Fruit fly (Drosophila melanogaster): Measurements from ENCODE around the gene mRpS26.

Gene mRpS26

dm6 chr3L:18106021-18106944 lies at the start of gene mRpS26, which contains the start of gene CG13698:
mRpS26 (plus strand) TSS chr3L:18106579.
CG13698 (minus strand) TSS chr3L:18106149.
- no peak for TF ChIP-seq CG8478 (optimal IDR thresholded peaks at IDR 0.05)
- TF ChIP-seq CTCF (optimal IDR thresholded peaks at IDR 0.05) = no peak

- no peak for TF ChIP-seq CG8478 (optimal IDR thresholded peaks at IDR 0.05)
These were observed 49.3 kb upstream of the mRpS26 start for dm6 chr3L:18057033-18057432.

dm6 chr3L:18057752-18058518 lies 48.4 kb upstream of the mRpS26 start:
- TF ChIP-seq CG8478 (optimal IDR thresholded peaks at IDR 0.05) (no peak), CTCF (optimal IDR thresholded peaks at IDR 0.05) (no peak)

- no peak for TF ChIP-seq CG8478 (optimal IDR thresholded peaks at IDR 0.05)
- TF ChIP-seq CTCF (optimal IDR thresholded peaks at IDR 0.05) = no peak
These were observed 45.1 kb upstream of the mRpS26 start for dm6 chr3L:18061240-18061639.

- TF ChIP-seq CTCF (optimal IDR thresholded peaks at IDR 0.05) (no peak), CG8478 (optimal IDR thresholded peaks at IDR 0.05) (no peak)
These were observed 44.5 kb upstream of the mRpS26 start for dm6 chr3L:18061713-18062365.

dm6 chr3L:18062959-18063510 lies 43.3 kb upstream of the mRpS26 start:
- TF ChIP-seq CTCF (optimal IDR thresholded peaks at IDR 0.05) (no peak), CG8478 (optimal IDR thresholded peaks at IDR 0.05) (no peak)

- TF ChIP-seq CG8478 (optimal IDR thresholded peaks at IDR 0.05) = no peak
These were observed 41.5 kb upstream of the mRpS26 start, which contains the start of gene Eip75B for dm6 chr3L:18064632-18065482. Eip75B (minus strand) TSS chr3L:18064696.

- no peak for TF ChIP-seq CG8478 (optimal IDR thresholded peaks at IDR 0.05)
- no peak for TF ChIP-seq CTCF (optimal IDR thresholded peaks at IDR 0.05)
These were observed 36.3 kb upstream of the mRpS26 start, which contains the start of gene CG44006 for dm6 chr3L:18070050-18070449. CG44006 (minus strand) TSS chr3L:18070150.

- TF ChIP-seq CTCF (optimal IDR thresholded peaks at IDR 0.05) (no peak), CG8478 (optimal IDR thresholded peaks at IDR 0.05) (no peak)
These were observed 34.4 kb upstream of the mRpS26 start, which contains the start of gene CG44005 for dm6 chr3L:18072023-18072422. CG44005 (minus strand) TSS chr3L:18072123.

- TF ChIP-seq CG8478 (optimal IDR thresholded peaks at IDR 0.05) (no peak), CTCF (optimal IDR thresholded peaks at IDR 0.05) (no peak)
These were observed 32.7 kb upstream of the mRpS26 start, which contains the start of gene CG44004 for dm6 chr3L:18073559-18074134. CG44004 (minus strand) TSS chr3L:18073863.

- no peak for TF ChIP-seq CG8478 (optimal IDR thresholded peaks at IDR 0.05)
- TF ChIP-seq CTCF (optimal IDR thresholded peaks at IDR 0.05) = no peak
These were observed 31.4 kb upstream of the mRpS26 start for dm6 chr3L:18074988-18075387.

- TF ChIP-seq CTCF (optimal IDR thresholded peaks at IDR 0.05) = no peak
These were observed 30.5 kb upstream of the mRpS26 start for dm6 chr3L:18075853-18076252.

- no peak for TF ChIP-seq CTCF (optimal IDR thresholded peaks at IDR 0.05)
- TF ChIP-seq CG8478 (optimal IDR thresholded peaks at IDR 0.05) = no peak
These were observed 29.7 kb upstream of the mRpS26 start for dm6 chr3L:18076649-18077048.

Measured in S2 (cell line).